Fruit fly (Drosophila melanogaster) whole organism, pupa: ENCODE measurements around the gene CG7320.

Experiments
- CG10348 ChIP-seq: fragments of 200-800 bp; sonication (Bioruptor generic); IDR thresholded peaks from 2 replicates; pipeline ENCODE4 v1.3.6; 2022; ENCODE audit warnings: missing biosample characterization, missing genetic modification characterization
- CG12605 ChIP-seq: fragments of 200-800 bp; sonication (Bioruptor generic); IDR thresholded peaks from 2 replicates; pipeline ENCODE4 v1.3.6; 2022; ENCODE audit warnings: missing biosample characterization, missing genetic modification characterization
- CG13204 ChIP-seq: fragments of 200-800 bp; sonication (Bioruptor generic); optimal IDR thresholded peaks from 2 replicates; lab custom pipeline; 2018; ENCODE audit warnings: missing biosample characterization, mild to moderate bottlenecking, missing genetic modification characterization, moderate library complexity
- CG14655 ChIP-seq: fragments of 200-800 bp; sonication (Bioruptor generic); optimal IDR thresholded peaks from 3 replicates; lab custom pipeline; 2017; ENCODE audit warnings: mild to moderate bottlenecking, missing biosample characterization, missing genetic modification reagents, missing genetic modification characterization
- CG15710 ChIP-seq: fragments of 200-800 bp; sonication (Bioruptor generic); optimal IDR thresholded peaks from 2 replicates; lab custom pipeline; 2018; ENCODE audit warnings: missing biosample characterization, mild to moderate bottlenecking, missing genetic modification characterization, moderate library complexity
- CG17806 ChIP-seq: fragments of 200-800 bp; sonication (Bioruptor generic); optimal IDR thresholded peaks from 2 replicates; lab custom pipeline; 2018; ENCODE audit warnings: missing biosample characterization, mild to moderate bottlenecking, missing genetic modification characterization, moderate library complexity
- CG32121 ChIP-seq: fragments of 200-800 bp; sonication (Bioruptor generic); IDR thresholded peaks from 2 replicates; pipeline ENCODE4 v1.3.6; 2022; ENCODE audit warnings: missing biosample characterization, missing genetic modification characterization
- CG34367 ChIP-seq: fragments of 200-800 bp; sonication (Bioruptor generic); optimal IDR thresholded peaks from 2 replicates; lab custom pipeline; 2018; ENCODE audit warnings: missing biosample characterization, mild to moderate bottlenecking, missing genetic modification characterization
- CG4496 ChIP-seq: fragments of 200-800 bp; sonication (Bioruptor generic); IDR thresholded peaks from 3 replicates; pipeline ENCODE4 v1.3.6; 2022; ENCODE audit warnings: missing biosample characterization, missing genetic modification characterization
- CG8159 ChIP-seq: fragments of 200-800 bp; sonication (Bioruptor generic); optimal IDR thresholded peaks from 3 replicates; lab custom pipeline; 2018; ENCODE audit warnings: missing biosample characterization, mild to moderate bottlenecking, missing genetic modification characterization, moderate library complexity
- CG8301 ChIP-seq: fragments of 200-800 bp; sonication (Bioruptor generic); optimal IDR thresholded peaks from 2 replicates; lab custom pipeline; 2018; ENCODE audit warnings: missing biosample characterization, mild to moderate bottlenecking, missing genetic modification characterization
- CG9948 ChIP-seq: fragments of 200-800 bp; sonication (Bioruptor generic); optimal IDR thresholded peaks from 2 replicates; lab custom pipeline; 2018; ENCODE audit warnings: missing biosample characterization, mild to moderate bottlenecking, missing genetic modification characterization, moderate library complexity
- D1 ChIP-seq: fragments of 200-800 bp; sonication (Bioruptor generic); optimal IDR thresholded peaks from 2 replicates; lab custom pipeline; 2018; ENCODE audit warnings: missing biosample characterization, mild to moderate bottlenecking, missing genetic modification characterization, moderate library complexity
- EcR ChIP-seq: fragments of 200-800 bp; sonication (Bioruptor generic); optimal IDR thresholded peaks from 3 replicates; lab custom pipeline; 2019; ENCODE audit warnings: missing biosample characterization, missing genetic modification characterization, mild to moderate bottlenecking, moderate library complexity, missing genetic modification reagents
- Ets98B ChIP-seq: fragments of 200-800 bp; sonication (Bioruptor generic); IDR thresholded peaks from 2 replicates; pipeline ENCODE4 v1.3.6; 2022; ENCODE audit warnings: missing biosample characterization, missing genetic modification characterization
- Pif1A ChIP-seq: fragments of 200-800 bp; sonication (Bioruptor generic); optimal IDR thresholded peaks from 3 replicates; lab custom pipeline; 2016; ENCODE audit warnings: missing biosample characterization, missing genetic modification characterization
- Pif1B ChIP-seq: fragments of 200-800 bp; sonication (Bioruptor generic); optimal IDR thresholded peaks from 3 replicates; lab custom pipeline; 2016; ENCODE audit warnings: missing biosample characterization, missing genetic modification characterization
- Snoo ChIP-seq: fragments of 200-800 bp; sonication (Bioruptor generic); optimal IDR thresholded peaks from 3 replicates; lab custom pipeline; 2017; ENCODE audit warnings: missing biosample characterization, mild to moderate bottlenecking, missing genetic modification characterization, inconsistent platforms
- fd96Ca ChIP-seq: fragments of 200-800 bp; sonication (Bioruptor generic); IDR thresholded peaks from 3 replicates; pipeline ENCODE4 v1.3.6; 2022; ENCODE audit warnings: missing biosample characterization, missing genetic modification characterization
- gl ChIP-seq: fragments of 200-800 bp; sonication (Bioruptor generic); optimal IDR thresholded peaks from 2 replicates; lab custom pipeline; 2018; ENCODE audit warnings: missing biosample characterization, mild to moderate bottlenecking, missing genetic modification characterization
- rn ChIP-seq: fragments of 200-800 bp; sonication (Bioruptor generic); IDR thresholded peaks from 2 replicates; pipeline ENCODE4 v1.3.6; 2022; ENCODE audit warnings: missing biosample characterization, missing genetic modification characterization

The CG7320 gene

dm6 chr3L:18164804-18165203 lies 36.5 kb upstream of the CG7320 start:
- TF ChIP-seq CG13204 (no peak), CG15710 (no peak), D1 (tag; lab: Kevin White, UChicago) (no peak), CG8301 (tag; lab: Kevin White, UChicago) (no peak), rn (GFP tag; lab: Robert Waterston, UW) (no peak), Snoo (tag; lab: Kevin White, UChicago) (no peak), fd96Ca (GFP tag; lab: Robert Waterston, UW) (no peak), CG12605 (no peak), EcR (GFP tag; lab: Kevin White, UChicago) (no peak), CG32121 (GFP tag; lab: Robert Waterston, UW) (no peak), Pif1B (GFP tag; lab: Kevin White, UChicago) (no peak), Ets98B (GFP tag; lab: Robert Waterston, UW) (no peak), CG8159 (tag; lab: Kevin White, UChicago) (no peak), CG34367 (tag; lab: Kevin White, UChicago) (no peak), Pif1A (GFP tag; lab: Kevin White, UChicago) (no peak)

- no peak for TF ChIP-seq Ets98B (GFP tag; lab: Robert Waterston, UW)
- TF ChIP-seq Pif1A (GFP tag; lab: Kevin White, UChicago), result no peak
- no peak for TF ChIP-seq CG9948
- no peak for TF ChIP-seq rn (GFP tag; lab: Robert Waterston, UW)
- no peak for TF ChIP-seq CG15710
- TF ChIP-seq CG14655 (GFP tag; lab: Kevin White, UChicago), result no peak
- no peak for TF ChIP-seq fd96Ca (GFP tag; lab: Robert Waterston, UW)
- TF ChIP-seq D1 (tag; lab: Kevin White, UChicago), result peak; percentile 76
- TF ChIP-seq, all 21 proteins: peak for 1
Measured at dm6 chr3L:18166977-18167528, 34.2 kb upstream of the CG7320 start.

DNA sequence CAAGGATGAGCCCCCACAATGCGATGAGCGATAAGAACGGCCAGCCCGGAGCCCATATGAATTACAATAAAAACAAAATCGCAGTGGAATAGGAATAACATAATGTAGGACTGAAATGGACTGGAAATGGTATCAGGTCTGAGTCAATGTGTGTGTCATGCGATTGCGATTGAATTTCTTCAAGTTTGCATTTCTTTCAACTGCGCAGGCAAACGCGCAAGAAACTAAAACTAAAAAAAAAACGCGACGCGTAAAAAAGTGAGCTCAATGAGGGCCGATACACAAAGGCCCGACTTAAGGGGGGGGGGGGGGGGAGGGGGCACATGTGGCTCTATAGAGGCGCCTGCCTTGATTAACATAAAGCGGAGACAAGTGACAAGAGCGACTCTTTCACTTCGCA lies 30.2 kb upstream of the CG7320 start:
- no peak for TF ChIP-seq CG14655 (GFP tag; lab: Kevin White, UChicago)
- peak; percentile 54 for TF ChIP-seq EcR (GFP tag; lab: Kevin White, UChicago)
- TF ChIP-seq CG4496 (GFP tag; lab: Robert Waterston, UW), result peak; percentile 28; the same call in 1 of the 3 replicates

dm6 chr3L:18172064-18172696 lies 29.1 kb upstream of the CG7320 start:
- peak; percentile 95 for TF ChIP-seq EcR (GFP tag; lab: Kevin White, UChicago)
- no peak for TF ChIP-seq CG8301 (tag; lab: Kevin White, UChicago)
- no peak for TF ChIP-seq Pif1A (GFP tag; lab: Kevin White, UChicago)
- TF ChIP-seq CG13204, result peak; percentile 37

DNA sequence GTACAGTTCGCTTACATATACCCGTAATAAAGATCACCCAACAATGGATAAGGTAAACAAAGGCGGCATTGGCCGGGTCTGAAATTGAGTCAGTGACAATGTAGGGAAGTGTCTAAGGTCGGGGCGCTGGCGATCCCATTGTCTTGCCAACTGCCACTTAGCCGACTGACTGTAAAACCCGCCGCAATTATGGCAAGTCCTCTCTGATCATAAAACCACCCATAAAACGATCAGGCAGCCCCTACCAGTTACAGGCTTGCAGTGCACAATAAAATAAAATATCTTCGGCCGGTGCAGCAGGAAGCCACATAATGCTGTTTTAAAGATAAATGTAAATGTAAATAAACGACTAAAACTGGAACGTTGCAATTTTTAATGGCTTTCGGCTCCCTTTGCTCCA lies 27.6 kb upstream of the CG7320 start:
- no peak for TF ChIP-seq CG10348 (GFP tag; lab: Robert Waterston, UW)
- no peak for TF ChIP-seq Pif1A (GFP tag; lab: Kevin White, UChicago)
- no peak for TF ChIP-seq CG17806 (tag; lab: Kevin White, UChicago)
- no peak for TF ChIP-seq CG12605
- no peak for TF ChIP-seq gl (tag; lab: Kevin White, UChicago)
- no peak for TF ChIP-seq CG9948
- TF ChIP-seq CG4496 (GFP tag; lab: Robert Waterston, UW), result no peak
- TF ChIP-seq CG15710, result no peak
- no peak for TF ChIP-seq D1 (tag; lab: Kevin White, UChicago)
- TF ChIP-seq Pif1B (GFP tag; lab: Kevin White, UChicago), result no peak
- TF ChIP-seq CG13204, result no peak
- no peak for TF ChIP-seq CG8159 (tag; lab: Kevin White, UChicago)
- no peak for TF ChIP-seq EcR (GFP tag; lab: Kevin White, UChicago)
- TF ChIP-seq CG34367 (tag; lab: Kevin White, UChicago), result no peak
- no peak for TF ChIP-seq CG8301 (tag; lab: Kevin White, UChicago)
- no peak for TF ChIP-seq fd96Ca (GFP tag; lab: Robert Waterston, UW)
- TF ChIP-seq, all 21 proteins: peak for 0

DNA sequence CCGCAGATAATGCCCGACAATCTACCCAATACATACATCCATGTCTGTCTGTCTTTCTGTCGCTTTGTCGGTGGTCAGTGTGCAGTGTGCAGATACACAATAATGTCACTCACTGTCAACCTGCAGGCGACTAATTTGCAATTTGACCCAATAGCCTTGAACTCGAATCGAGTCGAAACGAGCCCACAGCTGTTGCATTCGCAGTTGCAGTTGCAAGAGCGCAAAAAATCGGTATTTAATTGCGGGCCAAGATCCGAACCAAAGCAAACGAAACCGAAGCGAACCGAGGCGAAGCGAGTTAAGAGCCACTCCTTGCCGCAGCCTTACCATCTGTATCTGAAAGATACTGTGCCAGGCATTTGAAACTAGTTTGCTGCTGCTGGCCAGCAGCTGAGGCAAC lies 26.5 kb upstream of the CG7320 start:
- peak; percentile 5 for TF ChIP-seq EcR (GFP tag; lab: Kevin White, UChicago)
- no peak for TF ChIP-seq Snoo (tag; lab: Kevin White, UChicago)
- no peak for TF ChIP-seq Pif1B (GFP tag; lab: Kevin White, UChicago)
- no peak for TF ChIP-seq CG13204
- TF ChIP-seq CG15710, result no peak
- TF ChIP-seq fd96Ca (GFP tag; lab: Robert Waterston, UW), result no peak
- TF ChIP-seq CG9948, result no peak
- 0 out of 3 replicates have a peak, but pooled peaks have one; percentile 19 for TF ChIP-seq CG4496 (GFP tag; lab: Robert Waterston, UW)
- TF ChIP-seq CG14655 (GFP tag; lab: Kevin White, UChicago), result no peak
- TF ChIP-seq CG34367 (tag; lab: Kevin White, UChicago), result no peak
- TF ChIP-seq CG12605, result peak; percentile 6; the same call in 1 of the 2 replicates
- TF ChIP-seq CG8159 (tag; lab: Kevin White, UChicago), result no peak
- no peak for TF ChIP-seq Pif1A (GFP tag; lab: Kevin White, UChicago)
- TF ChIP-seq CG32121 (GFP tag; lab: Robert Waterston, UW), result no peak
- TF ChIP-seq rn (GFP tag; lab: Robert Waterston, UW), result no peak
